Worm (Caenorhabditis elegans) whole organism, mixed stage, embryonic: ENCODE measurements around the gene dec-7.

Experiments
- M03D4.4 ChIP-seq: sonication (generic microtip); optimal IDR thresholded peaks from 2 replicates; lab custom pipeline; 2017; ENCODE audit warnings: mild to moderate bottlenecking, missing genetic modification characterization, missing compliant biosample characterization
- bed-3 ChIP-seq: fragments of 200-800 bp; sonication (Bioruptor generic); optimal IDR thresholded peaks from 3 replicates; lab custom pipeline; 2018; ENCODE audit warnings: mild to moderate bottlenecking, missing genetic modification characterization, moderate library complexity, missing compliant biosample characterization
- blmp-1 ChIP-seq: fragments of 150-350 bp; optimal IDR thresholded peaks from 2 replicates; lab custom pipeline; 2014; ENCODE audit warnings: missing biosample characterization, missing genetic modification characterization
- ceh-43 ChIP-seq: fragments of 200-800 bp; sonication (Bioruptor generic); optimal IDR thresholded peaks from 2 replicates; lab custom pipeline; 2018; ENCODE audit warnings: mild to moderate bottlenecking, missing genetic modification characterization, moderate library complexity, missing compliant biosample characterization
- ces-1 ChIP-seq: fragments of 150-350 bp; optimal IDR thresholded peaks from 2 replicates; lab custom pipeline; 2014; ENCODE audit warnings: missing biosample characterization, missing genetic modification reagents, missing genetic modification characterization
- drap-1 ChIP-seq: fragments of 200-800 bp; sonication (Bioruptor generic); optimal IDR thresholded peaks from 3 replicates; lab custom pipeline; 2018; ENCODE audit warnings: mild to moderate bottlenecking, missing genetic modification characterization, missing compliant biosample characterization
- elt-1 ChIP-seq: sonication (generic microtip); optimal IDR thresholded peaks from 2 replicates; lab custom pipeline; 2017; ENCODE audit warnings: missing genetic modification characterization, mild to moderate bottlenecking, missing compliant biosample characterization, antibody characterized with exemption, moderate library complexity, borderline replicate concordance; ENCODE audit not compliant: insufficient read depth
- elt-3 ChIP-seq: fragments of 150-350 bp; optimal IDR thresholded peaks from 2 replicates; lab custom pipeline; 2014; ENCODE audit warnings: missing biosample characterization, missing genetic modification characterization
- flh-1 ChIP-seq: fragments of 200-800 bp; sonication (Bioruptor generic); optimal IDR thresholded peaks from 2 replicates; lab custom pipeline; 2018; ENCODE audit warnings: mild to moderate bottlenecking, missing genetic modification characterization, moderate library complexity, missing compliant biosample characterization
- ham-2 ChIP-seq: fragments of 200-800 bp; sonication (Bioruptor generic); optimal IDR thresholded peaks from 2 replicates; lab custom pipeline; 2018; ENCODE audit warnings: mild to moderate bottlenecking, missing genetic modification characterization, missing compliant biosample characterization
- hlh-1 ChIP-seq: fragments of 150-350 bp; optimal IDR thresholded peaks from 2 replicates; lab custom pipeline; 2014; ENCODE audit warnings: missing biosample characterization, missing genetic modification reagents, missing genetic modification characterization
- lin-13 ChIP-seq: fragments of 150-350 bp; optimal IDR thresholded peaks from 2 replicates; lab custom pipeline; 2014; ENCODE audit warnings: missing biosample characterization, missing genetic modification characterization
- lin-32 ChIP-seq: fragments of 200-800 bp; sonication (Bioruptor generic); optimal IDR thresholded peaks from 2 replicates; lab custom pipeline; 2018; ENCODE audit warnings: mild to moderate bottlenecking, missing genetic modification characterization, missing compliant biosample characterization
- lsy-2 ChIP-seq: fragments of 150-350 bp; optimal IDR thresholded peaks from 2 replicates; lab custom pipeline; 2014; ENCODE audit warnings: missing biosample characterization, missing genetic modification characterization
- mls-2 ChIP-seq: sonication (generic microtip); optimal IDR thresholded peaks from 2 replicates; lab custom pipeline; 2016; ENCODE audit warnings: mild to moderate bottlenecking, missing genetic modification characterization, moderate library complexity, missing compliant biosample characterization
- nhr-12 ChIP-seq: fragments of 150-350 bp; optimal IDR thresholded peaks from 2 replicates; lab custom pipeline; 2014; ENCODE audit warnings: missing biosample characterization, missing genetic modification characterization
- nhr-2 ChIP-seq: fragments of 150-350 bp; optimal IDR thresholded peaks from 2 replicates; lab custom pipeline; 2014; ENCODE audit warnings: missing biosample characterization, missing genetic modification characterization
- nhr-237 ChIP-seq: fragments of 150-350 bp; optimal IDR thresholded peaks from 2 replicates; lab custom pipeline; 2014; ENCODE audit warnings: missing biosample characterization, missing genetic modification characterization
- nhr-76 ChIP-seq: sonication (generic microtip); optimal IDR thresholded peaks from 2 replicates; lab custom pipeline; 2017; ENCODE audit warnings: missing biosample characterization, missing genetic modification characterization
- sem-2 ChIP-seq: fragments of 200-800 bp; sonication (Bioruptor generic); optimal IDR thresholded peaks from 2 replicates; lab custom pipeline; 2018; ENCODE audit warnings: mild to moderate bottlenecking, missing genetic modification characterization, missing compliant biosample characterization
- sptf-1 ChIP-seq: sonication (generic microtip); optimal IDR thresholded peaks from 2 replicates; lab custom pipeline; 2017; ENCODE audit warnings: mild to moderate bottlenecking, missing genetic modification characterization, moderate library complexity, missing compliant biosample characterization
- tbx-8 ChIP-seq: fragments of 200-800 bp; sonication (Bioruptor generic); optimal IDR thresholded peaks from 2 replicates; lab custom pipeline; 2018; ENCODE audit warnings: mild to moderate bottlenecking, missing genetic modification characterization, moderate library complexity, missing compliant biosample characterization
- unc-39 ChIP-seq: fragments of 150-350 bp; optimal IDR thresholded peaks from 2 replicates; lab custom pipeline; 2014; ENCODE audit warnings: missing biosample characterization, missing genetic modification characterization
- unc-62 ChIP-seq: fragments of 150-350 bp; optimal IDR thresholded peaks from 2 replicates; lab custom pipeline; 2014; ENCODE audit warnings: missing biosample characterization, missing genetic modification reagents, missing genetic modification characterization
- zip-8 ChIP-seq: fragments of 150-350 bp; optimal IDR thresholded peaks from 2 replicates; lab custom pipeline; 2014; ENCODE audit warnings: missing biosample characterization, missing genetic modification characterization
- ztf-11 ChIP-seq: fragments of 150-350 bp; optimal IDR thresholded peaks from 2 replicates; lab custom pipeline; 2014; ENCODE audit warnings: missing biosample characterization, missing genetic modification characterization

The dec-7 gene

ce11 chrIII:9969371-9969770, 37.2 kb downstream of the dec-7 start:
- TF ChIP-seq nhr-2 (tag; lab: Kevin White, UChicago) (peak; percentile 77), drap-1 (GFP tag; lab: Kevin White, UChicago) (no peak), bed-3 (GFP tag; lab: Kevin White, UChicago) (no peak), nhr-237 (tag; lab: Kevin White, UChicago) (no peak), blmp-1 (tag; lab: Kevin White, UChicago) (no peak)

ce11 chrIII:9972192-9972811, 40.1 kb downstream of the dec-7 start:
- peak; percentile 66 for TF ChIP-seq ces-1 (GFP tag; lab: Kevin White, UChicago)
- TF ChIP-seq ham-2, result no peak
- TF ChIP-seq, all 35 proteins: peak for 1

- no peak for TF ChIP-seq lin-13 (tag; lab: Kevin White, UChicago)
- TF ChIP-seq ces-1 (GFP tag; lab: Kevin White, UChicago), result no peak
- TF ChIP-seq lsy-2 (tag; lab: Kevin White, UChicago), result no peak
- TF ChIP-seq elt-3 (tag; lab: Kevin White, UChicago), result no peak
- TF ChIP-seq flh-1, result no peak
- no peak for TF ChIP-seq bed-3 (GFP tag; lab: Kevin White, UChicago)
- no peak for TF ChIP-seq blmp-1 (tag; lab: Kevin White, UChicago)
- TF ChIP-seq sptf-1 (tag; lab: Kevin White, UChicago), result no peak
- no peak for TF ChIP-seq unc-62 (GFP tag; lab: Kevin White, UChicago)
- TF ChIP-seq lin-32 (GFP tag; lab: Kevin White, UChicago), result no peak
- TF ChIP-seq hlh-1 (tag; lab: Kevin White, UChicago), result no peak
- no peak for TF ChIP-seq M03D4.4 (tag; lab: Kevin White, UChicago)
Observed at ce11 chrIII:9973765-9974164, 41.6 kb downstream of the dec-7 start, which contains the start of gene R10E12.2. TSS of gene R10E12.2 (minus strand) at chrIII:9973865.

- TF ChIP-seq unc-62 (GFP tag; lab: Kevin White, UChicago) (peak; percentile 55), nhr-12 (no peak), ces-1 (GFP tag; lab: Kevin White, UChicago) (peak; percentile 64)
Observed at ce11 chrIII:9982119-9982642, 50.0 kb downstream of the dec-7 start.

- TF ChIP-seq nhr-237 (tag; lab: Kevin White, UChicago), result no peak
- no peak for TF ChIP-seq elt-1 (tag; lab: Kevin White, UChicago)
- TF ChIP-seq lin-32 (GFP tag; lab: Kevin White, UChicago), result no peak
- TF ChIP-seq sem-2 (GFP tag; lab: Kevin White, UChicago), result no peak
- no peak for TF ChIP-seq ces-1 (GFP tag; lab: Kevin White, UChicago)
- no peak for TF ChIP-seq elt-3 (tag; lab: Kevin White, UChicago)
- TF ChIP-seq zip-8 (tag; lab: Kevin White, UChicago), result no peak
- TF ChIP-seq tbx-8, result no peak
- TF ChIP-seq lsy-2 (tag; lab: Kevin White, UChicago), result no peak
- TF ChIP-seq ztf-11 (tag; lab: Kevin White, UChicago), result no peak
- no peak for TF ChIP-seq lin-13 (tag; lab: Kevin White, UChicago)
- no peak for TF ChIP-seq bed-3 (GFP tag; lab: Kevin White, UChicago)
- no peak for TF ChIP-seq drap-1 (GFP tag; lab: Kevin White, UChicago)
- no peak for TF ChIP-seq hlh-1 (tag; lab: Kevin White, UChicago)
Observed at ce11 chrIII:9984604-9985003, 52.4 kb downstream of the dec-7 start.

ce11 chrIII:9985542-9985941, 53.3 kb downstream of the dec-7 start:
- TF ChIP-seq blmp-1 (tag; lab: Kevin White, UChicago), result no peak
- TF ChIP-seq lin-13 (tag; lab: Kevin White, UChicago), result no peak
- no peak for TF ChIP-seq tbx-8
- TF ChIP-seq mls-2, result no peak
- no peak for TF ChIP-seq lsy-2 (tag; lab: Kevin White, UChicago)
- no peak for TF ChIP-seq nhr-12
- no peak for TF ChIP-seq bed-3 (GFP tag; lab: Kevin White, UChicago)
- TF ChIP-seq ceh-43 (GFP tag; lab: Kevin White, UChicago), result no peak
- no peak for TF ChIP-seq hlh-1 (tag; lab: Kevin White, UChicago)
- no peak for TF ChIP-seq elt-3 (tag; lab: Kevin White, UChicago)
- TF ChIP-seq drap-1 (GFP tag; lab: Kevin White, UChicago), result no peak
- TF ChIP-seq nhr-76, result no peak
- TF ChIP-seq unc-39 (tag; lab: Kevin White, UChicago), result no peak
